Fruit fly (Drosophila melanogaster) whole organism, embryonic: Measurements from ENCODE around the gene Alh.
A peak's percentile ranks its signal among the peaks of the same experiment; 100 is the strongest.

Experiments used
- ATbp ChIP-seq: fragments of 200-800 bp; sonication (Bioruptor generic); optimal IDR thresholded peaks from 2 replicates; lab custom pipeline; 2017; ENCODE audit warnings: missing biosample characterization, mild to moderate bottlenecking, missing genetic modification characterization, missing genetic modification reagents
- Ada2b ChIP-seq: fragments of 200-800 bp; sonication (Bioruptor generic); IDR thresholded peaks from 2 replicates; pipeline ENCODE4 v1.3.6; 2022; ENCODE audit warnings: missing biosample characterization, missing genetic modification characterization
- Atf3 ChIP-seq: fragments of 200-800 bp; sonication (Bioruptor generic); optimal IDR thresholded peaks from 3 replicates; lab custom pipeline; 2016; ENCODE audit warnings: missing biosample characterization, missing genetic modification characterization
- CG10321 ChIP-seq: fragments of 200-800 bp; sonication (Bioruptor generic); IDR thresholded peaks from 2 replicates; pipeline ENCODE4 v1.3.6; 2022; ENCODE audit warnings: missing biosample characterization, missing genetic modification characterization
- CG11247 ChIP-seq: fragments of 200-800 bp; sonication (Bioruptor generic); IDR thresholded peaks from 2 replicates; pipeline ENCODE4 v1.3.6; 2022; ENCODE audit warnings: missing biosample characterization, missing genetic modification characterization
- CG11695 ChIP-seq: fragments of 200-800 bp; sonication (Bioruptor generic); IDR thresholded peaks from 3 replicates; pipeline ENCODE4 v1.3.6; 2022; ENCODE audit warnings: missing biosample characterization, missing genetic modification characterization
- CG12155 ChIP-seq: fragments of 200-800 bp; sonication (Bioruptor generic); optimal IDR thresholded peaks from 3 replicates; lab custom pipeline; 2016; ENCODE audit warnings: missing biosample characterization, missing genetic modification characterization
- CG13624 ChIP-seq: fragments of 200-800 bp; sonication (Bioruptor generic); optimal IDR thresholded peaks from 2 replicates; lab custom pipeline; 2016; ENCODE audit warnings: missing biosample characterization, missing genetic modification characterization
- CG15011 ChIP-seq: fragments of 200-800 bp; sonication (Bioruptor generic); optimal IDR thresholded peaks from 3 replicates; lab custom pipeline; 2018; ENCODE audit warnings: missing biosample characterization, mild to moderate bottlenecking, missing genetic modification characterization
- CG16863 ChIP-seq: fragments of 200-800 bp; sonication (Bioruptor generic); optimal IDR thresholded peaks from 3 replicates; lab custom pipeline; 2016; ENCODE audit warnings: missing biosample characterization, missing genetic modification characterization
- CG17328 ChIP-seq: fragments of 200-800 bp; sonication (Bioruptor generic); IDR thresholded peaks from 2 replicates; pipeline ENCODE4 v1.3.6; 2022; ENCODE audit warnings: missing biosample characterization, missing genetic modification characterization
- CG17568 ChIP-seq: fragments of 200-800 bp; sonication (Bioruptor generic); optimal IDR thresholded peaks from 2 replicates; lab custom pipeline; 2018; ENCODE audit warnings: missing biosample characterization, mild to moderate bottlenecking, missing genetic modification characterization, moderate library complexity
- CG18619 ChIP-seq: fragments of 200-800 bp; sonication (Bioruptor generic); optimal IDR thresholded peaks from 3 replicates; lab custom pipeline; 2017; ENCODE audit warnings: missing biosample characterization, mild to moderate bottlenecking, missing genetic modification characterization
- CG18764 ChIP-seq: fragments of 200-800 bp; sonication (Bioruptor generic); optimal IDR thresholded peaks from 3 replicates; lab custom pipeline; 2016; ENCODE audit warnings: missing biosample characterization, missing genetic modification characterization
- CG30431 ChIP-seq: fragments of 200-800 bp; sonication (Bioruptor generic); optimal IDR thresholded peaks from 2 replicates; lab custom pipeline; 2017; ENCODE audit warnings: missing biosample characterization, missing genetic modification characterization
- CG32767 ChIP-seq: fragments of 200-800 bp; sonication (Bioruptor generic); IDR thresholded peaks from 2 replicates; pipeline ENCODE4 v1.3.6; 2022; ENCODE audit warnings: missing biosample characterization, missing genetic modification characterization
- CG34422 ChIP-seq: fragments of 200-800 bp; sonication (Bioruptor generic); IDR thresholded peaks from 3 replicates; pipeline ENCODE4 v1.3.6; 2022; ENCODE audit warnings: missing biosample characterization, missing genetic modification characterization
- CG4617 ChIP-seq: fragments of 200-800 bp; sonication (Bioruptor generic); optimal IDR thresholded peaks from 3 replicates; lab custom pipeline; 2016; ENCODE audit warnings: missing biosample characterization, missing genetic modification characterization, borderline replicate concordance
- CG4730 ChIP-seq: fragments of 200-800 bp; sonication (Bioruptor generic); IDR thresholded peaks from 2 replicates; pipeline ENCODE4 v1.3.6; 2022; ENCODE audit warnings: missing biosample characterization, missing genetic modification characterization
- CG4854 ChIP-seq: fragments of 200-800 bp; sonication (Bioruptor generic); optimal IDR thresholded peaks from 2 replicates; lab custom pipeline; 2016; ENCODE audit warnings: missing biosample characterization, missing genetic modification characterization, inconsistent platforms
- CG5953 ChIP-seq: fragments of 200-800 bp; sonication (Bioruptor generic); IDR thresholded peaks from 2 replicates; pipeline ENCODE4 v1.3.6; 2022; ENCODE audit warnings: missing biosample characterization, missing genetic modification characterization
- CG7357 ChIP-seq: fragments of 200-800 bp; sonication (Bioruptor generic); IDR thresholded peaks from 3 replicates; pipeline ENCODE4 v1.3.6; 2022; ENCODE audit warnings: missing biosample characterization, missing genetic modification characterization
- CG7839 ChIP-seq: fragments of 200-800 bp; sonication (Bioruptor generic); optimal IDR thresholded peaks from 3 replicates; lab custom pipeline; 2018; ENCODE audit warnings: missing biosample characterization, mild to moderate bottlenecking, missing genetic modification characterization, moderate library complexity
- CG7987 ChIP-seq: fragments of 200-800 bp; sonication (Bioruptor generic); optimal IDR thresholded peaks from 2 replicates; lab custom pipeline; 2018; ENCODE audit warnings: missing biosample characterization, mild to moderate bottlenecking, missing genetic modification characterization, moderate library complexity
- Dref ChIP-seq: fragments of 200-800 bp; sonication (Bioruptor generic); IDR thresholded peaks from 2 replicates; pipeline ENCODE4 v1.3.6; 2022; ENCODE audit warnings: missing biosample characterization, missing genetic modification characterization
- Fer1 ChIP-seq: fragments of 200-800 bp; sonication (Bioruptor generic); optimal IDR thresholded peaks from 2 replicates; lab custom pipeline; 2017; ENCODE audit warnings: missing biosample characterization, mild to moderate bottlenecking, missing genetic modification characterization
- HLH54F ChIP-seq: fragments of 200-800 bp; sonication (Bioruptor generic); optimal IDR thresholded peaks from 3 replicates; lab custom pipeline; 2016; ENCODE audit warnings: missing biosample characterization, missing genetic modification characterization
- Hmr ChIP-seq: fragments of 200-800 bp; sonication (Bioruptor generic); optimal IDR thresholded peaks from 3 replicates; lab custom pipeline; 2017; ENCODE audit warnings: mild to moderate bottlenecking, missing biosample characterization, missing genetic modification reagents, missing genetic modification characterization
- Hsf ChIP-seq: fragments of 200-800 bp; sonication (Bioruptor generic); optimal IDR thresholded peaks from 3 replicates; lab custom pipeline; 2016; ENCODE audit warnings: missing biosample characterization, missing genetic modification characterization
- Kr ChIP-seq: fragments of 200-800 bp; sonication (Bioruptor generic); optimal IDR thresholded peaks from 2 replicates; lab custom pipeline; 2017; ENCODE audit warnings: missing biosample characterization, mild to moderate bottlenecking, missing genetic modification characterization
- Neu2 ChIP-seq: fragments of 200-800 bp; sonication (Bioruptor generic); optimal IDR thresholded peaks from 3 replicates; lab custom pipeline; 2016; ENCODE audit warnings: missing biosample characterization, missing genetic modification characterization, borderline replicate concordance
- YL-1 ChIP-seq: fragments of 200-800 bp; sonication (Bioruptor generic); optimal IDR thresholded peaks from 3 replicates; lab custom pipeline; 2017; ENCODE audit warnings: missing biosample characterization, mild to moderate bottlenecking, missing genetic modification characterization
- ara ChIP-seq: fragments of 200-800 bp; sonication (Bioruptor generic); IDR thresholded peaks from 2 replicates; pipeline ENCODE4 v1.3.6; 2022; ENCODE audit warnings: missing biosample characterization, missing genetic modification characterization
- bab2 ChIP-seq: fragments of 200-800 bp; sonication (Bioruptor generic); optimal IDR thresholded peaks from 2 replicates; lab custom pipeline; 2016; ENCODE audit warnings: missing biosample characterization, missing genetic modification characterization
- bowl ChIP-seq: fragments of 200-800 bp; sonication (Bioruptor generic); IDR thresholded peaks from 2 replicates; pipeline ENCODE4 v1.3.6; 2022; ENCODE audit warnings: missing biosample characterization, missing genetic modification characterization
- btn ChIP-seq: fragments of 200-800 bp; sonication (Bioruptor generic); optimal IDR thresholded peaks from 2 replicates; lab custom pipeline; 2016; ENCODE audit warnings: missing biosample characterization, missing genetic modification characterization
- cad ChIP-seq: fragments of >200 bp; optimal IDR thresholded peaks from 2 replicates; lab custom pipeline; 2017; ENCODE audit warnings: missing biosample characterization, missing genetic modification characterization
- ci ChIP-seq: fragments of 200-800 bp; sonication (Bioruptor generic); IDR thresholded peaks from 3 replicates; pipeline ENCODE4 v1.3.6; 2022; ENCODE audit warnings: missing biosample characterization, missing genetic modification characterization
- cwo ChIP-seq: fragments of 200-800 bp; sonication (Bioruptor generic); optimal IDR thresholded peaks from 3 replicates; lab custom pipeline; 2017; ENCODE audit warnings: missing biosample characterization, missing genetic modification characterization, mild to moderate bottlenecking, moderate library complexity, missing genetic modification reagents
- dysf ChIP-seq: fragments of 200-800 bp; sonication (Bioruptor generic); IDR thresholded peaks from 3 replicates; pipeline ENCODE4 v1.3.6; 2022; ENCODE audit warnings: missing biosample characterization, missing genetic modification characterization
- kni ChIP-seq: fragments of 200-800 bp; sonication (Bioruptor generic); optimal IDR thresholded peaks from 3 replicates; lab custom pipeline; 2017; ENCODE audit warnings: mild to moderate bottlenecking, missing biosample characterization, missing genetic modification reagents, missing genetic modification characterization
- nerfin-1 ChIP-seq: fragments of 200-800 bp; sonication (Bioruptor generic); optimal IDR thresholded peaks from 3 replicates; lab custom pipeline; 2019; ENCODE audit warnings: missing biosample characterization, mild to moderate bottlenecking, missing genetic modification characterization, moderate library complexity
- repo ChIP-seq: fragments of 200-800 bp; sonication (Bioruptor generic); optimal IDR thresholded peaks from 2 replicates; lab custom pipeline; 2016; ENCODE audit warnings: missing biosample characterization, missing genetic modification characterization
- row ChIP-seq: fragments of 200-800 bp; sonication (Bioruptor generic); IDR thresholded peaks from 3 replicates; pipeline ENCODE4 v1.3.6; 2022; ENCODE audit warnings: missing biosample characterization, missing genetic modification characterization
- sc ChIP-seq, 3 experiments: fragments of >200 bp in 2 of 3; fragments of 200-800 bp in 1 of 3; sonication (Bioruptor generic) in 1 of 3; optimal IDR thresholded peaks; 2 replicates in 2 of 3; 3 replicates in 1 of 3; lab custom pipeline; 2017; ENCODE audit warnings: mild to moderate bottlenecking in 1 of 3, missing biosample characterization in 1 of 3, missing genetic modification characterization in 1 of 3, missing genetic modification reagents in 1 of 3
- stwl ChIP-seq: fragments of 200-800 bp; sonication (Bioruptor generic); optimal IDR thresholded peaks from 3 replicates; lab custom pipeline; 2018; ENCODE audit warnings: missing biosample characterization, mild to moderate bottlenecking, missing genetic modification characterization, moderate library complexity
- tin ChIP-seq: fragments of 200-800 bp; sonication (Bioruptor generic); optimal IDR thresholded peaks from 3 replicates; lab custom pipeline; 2016; ENCODE audit warnings: missing biosample characterization, missing genetic modification characterization
- unc-4 ChIP-seq: fragments of 200-800 bp; sonication (Bioruptor generic); IDR thresholded peaks from 2 replicates; pipeline ENCODE4 v1.3.6; 2022; ENCODE audit warnings: missing biosample characterization, missing genetic modification characterization; ENCODE audit not compliant: partially characterized antibody
- vvl ChIP-seq: fragments of 200-800 bp; sonication (Bioruptor generic); IDR thresholded peaks from 2 replicates; pipeline ENCODE4 v1.3.6; 2022; ENCODE audit warnings: missing biosample characterization, missing genetic modification characterization

Gene Alh

dm6 chr3R:7144245-7144904, 20.4 kb upstream of the Alh start, which contains the start of the genes CG14610 and CG2656 (continued):
- TF ChIP-seq Hmr (peak; percentile 56), Ada2b (GFP tag; lab: Robert Waterston, UW) (peak; percentile 51; the same call in 1 of the 2 replicates), vvl (peak; percentile 93), CG18764 (GFP tag; lab: Kevin White, UChicago) (peak; percentile 78), dysf (0 out of 3 replicates have a peak, but pooled peaks have one; percentile 42), CG4854 (peak; percentile 62), cwo (peak; percentile 47), CG13624 (peak; percentile 89), bowl (GFP tag; lab: Robert Waterston, UW) (no peak), CG12155 (GFP tag; lab: Kevin White, UChicago) (peak; percentile 86), Neu2 (GFP tag; lab: Kevin White, UChicago) (no peak), CG11247 (GFP tag; lab: Robert Waterston, UW) (peak; percentile 64), YL-1 (GFP tag; lab: Kevin White, UChicago) (peak; percentile 80), ATbp (GFP tag; lab: Kevin White, UChicago) (peak; percentile 53), ci (GFP tag; lab: Robert Waterston, UW) (peak; percentile 86), bab2 (GFP tag; lab: Kevin White, UChicago) (peak; percentile 90), CG7357 (GFP tag; lab: Robert Waterston, UW) (no peak), btn (GFP tag; lab: Kevin White, UChicago) (peak; percentile 51), Kr (GFP tag; lab: Kevin White, UChicago) (no peak), CG16863 (GFP tag; lab: Kevin White, UChicago) (peak; percentile 81), stwl (tag; lab: Kevin White, UChicago) (peak; percentile 90), unc-4 (GFP tag; lab: Robert Waterston, UW) (peak; percentile 58), CG7839 (tag; lab: Kevin White, UChicago) (peak; percentile 58), CG18619 (peak; percentile 42), CG15011 (GFP tag; lab: Kevin White, UChicago) (no peak), Hsf (GFP tag; lab: Kevin White, UChicago) (peak; percentile 88), CG4617 (peak; percentile 96), HLH54F (GFP tag; lab: Kevin White, UChicago) (peak; percentile 90), ara (0 out of 2 replicates have a peak, but pooled peaks have one; percentile 6), sc (optimal IDR thresholded peaks at IDR 0.05; lab: Kevin White, UChicago) (no peak), sc (GFP tag; optimal IDR thresholded peaks at IDR 0.05; lab: Kevin White, UChicago) (no peak), nerfin-1 (tag; lab: Kevin White, UChicago) (peak; percentile 96), Fer1 (GFP tag; lab: Kevin White, UChicago) (peak; percentile 92), Dref (GFP tag; lab: Robert Waterston, UW) (peak; percentile 50; the same call in 1 of the 2 replicates), CG17328 (peak; percentile 67), row (GFP tag; lab: Robert Waterston, UW) (peak; percentile 48), CG32767 (GFP tag; lab: Robert Waterston, UW) (no peak), cad (GFP tag; lab: Kevin White, UChicago) (no peak), Atf3 (GFP tag; lab: Kevin White, UChicago) (peak; percentile 58), CG10321 (GFP tag; lab: Robert Waterston, UW) (no peak), CG4730 (GFP tag; lab: Robert Waterston, UW) (no peak), CG11695 (GFP tag; lab: Robert Waterston, UW) (0 out of 3 replicates have a peak, but pooled peaks have one; percentile 22), CG30431 (GFP tag; lab: Kevin White, UChicago) (peak; percentile 43), CG34422 (GFP tag; lab: Robert Waterston, UW) (peak; percentile 36; the same call in 1 of the 3 replicates), CG17568 (GFP tag; lab: Kevin White, UChicago) (no peak), CG5953 (peak; percentile 24; the same call in 1 of the 2 replicates), kni (GFP tag; lab: Kevin White, UChicago) (peak; percentile 5), tin (GFP tag; lab: Kevin White, UChicago) (peak; percentile 91), CG7987 (GFP tag; lab: Kevin White, UChicago) (peak; percentile 78), repo (peak; percentile 87)
